Worm (Caenorhabditis elegans): ENCODE results near the gene Y46H3A.5.
"Not testable (repeated sequence)": the region's sequence is repeated elsewhere in the genome, so short reads cannot be mapped to it uniquely, and the experiment has no call there.

The Y46H3A.5 gene

ce11 chrV:1814784-1815183 lies at the start of gene Y46H3A.5:
Gene Y46H3A.5, minus strand, starts transcription at chrV:1814884.
- TF ChIP-seq unc-62 (GFP tag; optimal IDR thresholded peaks at IDR 0.05), result not testable (repeated sequence)

DNA sequence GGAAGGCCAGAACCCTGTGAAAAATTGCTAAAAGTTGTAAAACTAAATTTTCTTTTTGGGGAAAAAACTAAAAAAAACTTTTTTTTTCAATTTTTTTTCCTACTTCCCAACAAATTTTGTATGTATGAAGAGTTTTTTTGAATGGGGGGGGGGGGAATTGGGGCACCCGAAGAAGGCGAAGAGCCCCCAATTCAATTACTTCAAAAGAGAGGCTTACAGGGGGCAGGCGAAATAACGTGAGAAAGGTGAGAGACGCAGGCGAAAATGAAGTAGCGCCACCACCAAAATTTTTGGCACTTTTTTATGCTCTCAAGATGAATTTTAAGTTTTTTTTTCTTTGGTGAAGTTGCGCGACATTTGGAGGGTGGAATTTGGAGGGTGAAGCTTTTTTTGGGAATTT lies 48.3 kb upstream of the Y46H3A.5 start:
- TF ChIP-seq unc-62 (GFP tag; optimal IDR thresholded peaks at IDR 0.05), result no peak

DNA sequence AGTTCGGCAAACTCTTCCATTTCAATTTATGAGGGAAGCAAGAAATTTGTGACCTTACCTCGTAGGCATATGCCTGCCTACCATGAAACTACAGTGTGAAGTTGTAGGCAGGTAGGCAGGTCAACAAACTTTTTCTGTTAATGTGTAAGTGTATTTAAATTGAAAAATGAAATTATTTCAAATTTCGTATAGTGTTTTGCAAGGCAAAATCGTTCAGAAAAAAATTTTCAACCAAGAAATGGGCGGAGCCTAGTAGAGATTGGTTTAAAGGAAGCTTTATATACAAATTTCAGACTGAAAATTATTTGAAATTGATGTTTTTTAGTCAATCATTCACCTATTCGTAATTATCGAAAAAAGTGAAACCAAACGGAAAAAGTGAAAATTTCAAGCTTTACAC lies 43.2 kb upstream of the Y46H3A.5 start:
- no peak for TF ChIP-seq unc-62 (GFP tag; optimal IDR thresholded peaks at IDR 0.05)

ce11 chrV:1856176-1856575 lies 41.5 kb upstream of the Y46H3A.5 start, which contains the start of gene T10B5.10:
Gene T10B5.10, minus strand, starts transcription at chrV:1856276.
- no peak for TF ChIP-seq unc-62 (GFP tag; optimal IDR thresholded peaks at IDR 0.05)

DNA sequence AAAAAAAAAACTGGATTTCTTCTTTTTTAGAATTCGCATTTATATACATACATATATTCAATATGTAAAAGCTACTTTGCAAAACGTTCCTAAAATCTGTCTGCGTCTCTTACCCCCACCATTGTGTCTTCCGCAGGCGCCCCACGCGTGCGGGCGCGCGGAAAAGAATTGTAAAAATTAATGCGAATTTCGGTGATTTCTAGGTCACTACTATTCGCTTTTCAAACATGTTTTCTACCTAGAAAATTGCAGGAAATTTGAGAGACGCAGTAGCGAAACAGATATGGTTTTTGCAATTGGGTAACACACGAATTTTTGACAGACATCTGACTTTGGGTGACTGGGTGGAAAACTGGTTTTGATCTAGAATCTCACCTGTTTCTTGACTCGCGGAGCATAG lies 40.4 kb upstream of the Y46H3A.5 start:
- TF ChIP-seq unc-62 (GFP tag; optimal IDR thresholded peaks at IDR 0.05), result no peak

DNA sequence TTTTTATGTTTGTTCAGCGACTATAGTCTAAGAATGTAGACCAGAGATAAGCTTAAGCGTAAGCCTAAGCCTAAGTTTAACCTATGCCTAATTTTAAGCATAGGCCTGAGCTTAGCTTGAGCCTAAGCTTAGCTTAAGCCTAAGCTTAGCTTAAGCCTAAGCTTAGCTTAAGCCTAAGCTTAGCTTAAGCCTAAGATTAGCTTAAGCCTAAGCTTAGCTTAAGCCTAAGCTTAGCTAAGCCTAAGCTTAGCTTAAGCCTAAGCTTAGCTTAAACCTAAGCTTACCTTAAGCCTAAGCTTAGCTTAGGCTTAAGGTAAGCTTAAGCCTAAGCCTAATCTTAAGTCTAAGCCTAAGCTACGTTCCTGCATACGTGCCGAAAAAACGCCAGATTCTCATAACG lies 33.9 kb upstream of the Y46H3A.5 start:
- TF ChIP-seq unc-62 (GFP tag; optimal IDR thresholded peaks at IDR 0.05), result no peak

DNA sequence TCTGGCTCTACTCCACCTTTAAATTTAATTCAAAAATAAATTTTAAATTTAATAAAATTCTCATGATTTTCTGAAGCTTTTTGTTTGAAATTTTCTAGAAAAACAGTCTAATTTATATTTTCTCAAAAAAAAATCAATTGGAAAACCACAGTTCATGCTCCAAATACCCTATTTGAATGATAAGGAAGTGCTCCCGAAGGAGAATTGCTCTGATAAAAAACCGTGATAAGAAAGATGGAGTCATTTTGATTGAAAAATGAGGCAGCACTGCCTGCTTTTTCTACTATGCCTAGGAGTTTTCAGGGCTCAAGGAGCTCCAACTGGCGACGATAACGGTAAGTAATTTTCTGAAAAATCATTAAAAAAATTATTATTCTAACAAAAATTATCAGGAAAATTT lies 31.3 kb upstream of the Y46H3A.5 start, which contains the start of gene T10B5.7:
T10B5.7 (plus strand) TSS at position 225 of the 400 bp plus-strand sequence.
- no peak for TF ChIP-seq unc-62 (GFP tag; optimal IDR thresholded peaks at IDR 0.05)

DNA sequence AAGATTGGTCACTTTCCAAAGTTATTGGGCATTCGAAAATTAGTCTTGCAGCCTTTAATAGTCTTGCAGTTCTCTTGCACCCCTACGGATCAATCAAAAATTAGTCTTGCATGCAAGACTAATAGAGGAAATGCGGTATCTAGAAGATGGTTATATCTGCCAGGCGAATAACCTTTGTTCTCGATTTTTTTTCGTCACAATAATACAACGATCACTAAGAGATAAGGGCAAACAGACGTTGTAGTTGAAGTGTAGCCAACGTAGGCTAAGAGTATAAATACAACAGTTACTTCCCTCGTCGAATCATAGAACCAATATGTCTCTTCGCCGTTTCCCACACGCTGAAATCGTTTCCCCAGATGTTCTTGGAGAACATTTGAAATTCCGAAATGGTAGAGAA lies 27.1 kb upstream of the Y46H3A.5 start, which contains the start of gene T10B5.8:
T10B5.8 (plus strand) TSS at position 301 of the 400 bp plus-strand sequence.
- TF ChIP-seq unc-62 (GFP tag; optimal IDR thresholded peaks at IDR 0.05), result no peak

ce11 chrV:1829973-1830372 lies 15.3 kb upstream of the Y46H3A.5 start, which contains the start of gene Y32G9B.1:
Gene Y32G9B.1, minus strand, starts transcription at chrV:1830073.
- no peak for TF ChIP-seq unc-62 (GFP tag; optimal IDR thresholded peaks at IDR 0.05)

DNA sequence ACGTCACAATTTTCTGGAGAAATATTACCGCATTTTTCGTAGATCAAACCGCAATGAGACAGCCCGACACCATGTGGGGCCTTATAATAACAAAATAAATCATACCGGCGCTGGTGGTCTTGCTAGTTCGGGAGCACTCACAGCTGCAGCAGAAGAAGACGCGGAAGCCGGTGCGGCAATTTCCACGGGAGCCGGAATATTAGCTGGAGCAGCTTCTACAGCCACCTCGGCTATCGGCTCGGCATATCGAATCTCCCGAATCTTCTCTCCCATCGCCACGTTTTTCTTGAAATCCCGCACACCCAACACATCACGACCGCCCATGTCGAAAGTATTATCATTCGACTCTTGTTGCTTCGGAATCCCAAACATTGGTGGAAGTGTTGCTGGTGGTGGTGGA lies 9.8 kb upstream of the Y46H3A.5 start:
- TF ChIP-seq unc-62 (GFP tag; optimal IDR thresholded peaks at IDR 0.05), result no peak

ce11 chrV:1821287-1821686 lies 6.6 kb upstream of the Y46H3A.5 start, which contains the start of the genes gly-7 and mrpl-39:
Gene gly-7, minus strand, starts transcription at chrV:1821323.
Gene mrpl-39, plus strand, starts transcription at chrV:1821579.
- no peak for TF ChIP-seq unc-62 (GFP tag; optimal IDR thresholded peaks at IDR 0.05)

ce11 chrV:1820749-1821148 lies 6.1 kb upstream of the Y46H3A.5 start:
- no peak for TF ChIP-seq unc-62 (GFP tag; optimal IDR thresholded peaks at IDR 0.05)

DNA sequence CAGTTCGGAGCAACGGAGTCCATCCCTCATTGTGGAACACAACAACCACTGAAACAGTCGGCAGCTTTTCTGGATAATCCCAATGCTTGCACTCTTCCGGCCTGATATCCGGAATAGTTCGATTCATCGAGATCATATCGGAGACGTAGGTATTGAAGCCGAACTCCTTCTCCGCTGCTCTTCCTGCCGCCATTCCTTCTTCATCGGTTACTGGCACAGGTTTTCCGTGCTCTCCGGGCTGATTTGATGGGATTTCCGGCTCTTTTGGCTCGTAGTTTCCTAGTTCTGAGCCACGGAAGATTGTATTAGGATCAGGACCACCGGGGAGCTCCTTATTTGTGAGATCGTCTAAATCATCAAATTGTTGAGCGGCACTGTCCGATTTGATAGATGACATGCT lies 5.3 kb upstream of the Y46H3A.5 start:
- TF ChIP-seq unc-62 (GFP tag; optimal IDR thresholded peaks at IDR 0.05), result no peak

- TF ChIP-seq unc-62 (GFP tag; optimal IDR thresholded peaks at IDR 0.05), result no peak
Measured at ce11 chrV:1811035-1811434, 3.6 kb downstream of the Y46H3A.5 start, which contains the start of gene Y46H3A.4. Gene Y46H3A.4, minus strand, starts transcription at chrV:1811135.

DNA sequence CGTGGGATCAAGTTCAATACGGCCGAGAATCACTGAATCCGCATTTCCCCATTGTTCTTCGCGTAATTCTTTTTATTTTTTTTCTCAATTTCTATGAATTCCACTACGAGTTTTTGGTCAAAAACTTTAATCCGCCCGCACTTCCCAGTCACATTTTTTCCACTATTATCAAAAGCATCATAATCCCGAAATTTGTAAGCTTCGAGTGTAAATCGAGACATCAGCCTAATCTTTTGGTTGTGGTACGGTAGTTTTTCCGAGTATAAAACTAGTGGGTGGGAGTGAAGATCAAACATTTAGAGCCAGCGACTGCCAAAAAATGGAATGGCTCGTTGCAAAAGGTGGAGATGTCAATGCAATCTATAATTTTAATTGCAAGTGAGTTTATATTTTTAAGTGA lies 7.5 kb downstream of the Y46H3A.5 start, which contains the start of gene srt-42:
srt-42 (plus strand) TSS at position 301 of the 400 bp plus-strand sequence.
- no peak for TF ChIP-seq unc-62 (GFP tag; optimal IDR thresholded peaks at IDR 0.05)

- TF ChIP-seq unc-62 (GFP tag; optimal IDR thresholded peaks at IDR 0.05), result no peak
Measured at ce11 chrV:1805724-1806316, 8.9 kb downstream of the Y46H3A.5 start.

Measured in whole organism, dauer.